Worm (Caenorhabditis elegans): ENCODE data around the gene F10C2.5.

The F10C2.5 gene

DNA sequence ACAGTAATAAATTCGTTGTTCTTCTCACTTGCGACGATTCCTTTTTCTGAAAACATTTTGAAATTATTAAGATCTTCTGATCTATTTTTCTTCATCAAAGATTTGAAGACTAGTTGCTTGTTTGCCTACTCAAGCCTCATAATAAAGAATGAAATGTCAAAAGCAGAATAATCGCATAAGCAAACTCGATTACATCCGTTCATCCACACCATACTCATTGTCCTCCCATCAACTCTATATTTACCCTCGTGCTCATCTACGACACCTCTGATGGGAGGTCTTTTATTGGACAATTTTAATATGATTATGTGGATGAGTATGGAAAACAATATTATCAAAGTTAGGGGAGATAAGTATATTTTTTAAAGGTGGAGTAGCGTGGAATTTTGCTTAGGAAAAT, 11.4 kb upstream of the F10C2.5 start:
- TF ChIP-seq unc-62 (GFP tag; optimal IDR thresholded peaks at IDR 0.05): no peak

DNA sequence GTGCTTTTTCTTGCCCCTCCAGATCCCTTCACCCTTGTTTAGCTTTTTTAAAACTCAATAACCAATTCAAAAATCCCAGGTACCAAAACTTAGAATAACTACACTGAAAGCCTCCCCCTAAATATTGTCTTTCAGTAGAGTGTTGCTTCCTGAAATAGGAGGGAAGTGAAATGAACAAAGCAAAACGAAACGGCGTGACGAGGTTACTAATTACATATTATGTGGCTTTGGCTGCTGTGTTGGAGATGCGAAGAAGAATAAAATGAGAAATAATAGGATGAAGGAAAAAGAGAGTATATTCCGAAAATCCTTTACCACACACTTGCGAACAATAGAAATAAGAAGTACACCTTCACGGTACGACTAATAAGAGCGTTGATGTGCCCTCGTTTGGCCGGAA, 9.1 kb upstream of the F10C2.5 start:
- TF ChIP-seq unc-62 (GFP tag; optimal IDR thresholded peaks at IDR 0.05): no peak

DNA sequence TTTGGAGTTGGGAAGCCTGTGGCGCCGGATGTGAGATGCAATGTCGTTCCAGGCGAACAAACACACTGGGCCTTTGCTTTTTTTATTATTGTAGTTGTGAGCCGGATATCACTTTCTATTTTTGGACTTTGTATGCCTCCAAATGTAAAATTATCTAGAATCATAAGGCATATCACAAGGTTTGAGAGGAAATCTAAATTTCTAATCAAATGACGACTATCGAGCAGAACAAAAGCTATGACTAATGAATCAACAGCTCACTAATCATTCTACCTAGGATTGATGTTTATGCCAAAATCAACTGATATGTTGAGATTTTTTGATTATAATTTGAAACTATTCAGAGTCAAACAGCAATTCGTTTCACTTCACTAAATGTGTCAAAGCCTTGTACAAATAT, 7.3 kb upstream of the F10C2.5 start:
- no peak for TF ChIP-seq unc-62 (GFP tag; optimal IDR thresholded peaks at IDR 0.05)

DNA sequence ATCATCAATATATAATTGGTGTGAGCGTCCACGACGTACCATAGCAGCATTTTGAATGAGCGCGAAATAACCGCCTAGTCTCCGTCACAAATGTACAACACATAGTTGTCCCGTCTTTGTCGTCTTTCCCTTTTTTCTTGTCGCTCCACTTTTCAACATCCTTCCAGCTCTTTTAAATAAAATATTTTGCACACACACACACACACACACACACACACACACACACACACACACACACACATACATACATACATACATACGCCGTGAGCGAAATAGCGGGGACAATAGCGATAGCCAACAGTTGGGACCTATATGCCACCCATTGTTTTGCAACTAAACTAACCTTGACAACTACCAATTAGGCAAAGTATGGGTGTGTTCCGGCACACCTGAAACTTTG, 6.9 kb upstream of the F10C2.5 start:
- TF ChIP-seq unc-62 (GFP tag; optimal IDR thresholded peaks at IDR 0.05): no peak

DNA sequence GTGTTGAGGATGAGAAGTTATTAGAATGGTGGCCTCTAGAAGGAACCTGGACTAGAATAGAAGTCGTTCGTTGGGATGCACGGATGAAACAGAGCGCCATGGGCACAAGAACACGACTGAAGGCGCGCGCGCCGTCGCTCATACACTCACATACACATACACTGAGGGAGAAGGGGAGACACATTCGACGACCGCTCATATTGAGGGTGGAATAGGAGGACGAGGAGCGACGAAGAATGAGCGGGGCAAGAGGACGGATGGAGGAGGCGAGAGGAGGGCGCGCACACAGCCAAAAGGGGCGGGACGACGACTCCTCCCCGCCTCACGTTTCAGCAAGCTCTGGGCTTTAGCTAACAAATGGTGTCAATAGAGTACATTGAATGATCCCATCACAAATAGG, 6.4 kb upstream of the F10C2.5 start:
- TF ChIP-seq unc-62 (GFP tag; optimal IDR thresholded peaks at IDR 0.05): no peak

- no peak for TF ChIP-seq unc-62 (GFP tag; optimal IDR thresholded peaks at IDR 0.05)
Measured at ce11 chrV:12039755-12040154, 5.5 kb upstream of the F10C2.5 start.

- no peak for TF ChIP-seq unc-62 (GFP tag; optimal IDR thresholded peaks at IDR 0.05)
Measured at ce11 chrV:12040823-12041606, 4.2 kb upstream of the F10C2.5 start, which contains the start of the genes kup-1 and F10C2.4. TSS of gene kup-1 (minus strand) at chrV:12040873. TSS of gene F10C2.4 (plus strand) at chrV:12041556.

DNA sequence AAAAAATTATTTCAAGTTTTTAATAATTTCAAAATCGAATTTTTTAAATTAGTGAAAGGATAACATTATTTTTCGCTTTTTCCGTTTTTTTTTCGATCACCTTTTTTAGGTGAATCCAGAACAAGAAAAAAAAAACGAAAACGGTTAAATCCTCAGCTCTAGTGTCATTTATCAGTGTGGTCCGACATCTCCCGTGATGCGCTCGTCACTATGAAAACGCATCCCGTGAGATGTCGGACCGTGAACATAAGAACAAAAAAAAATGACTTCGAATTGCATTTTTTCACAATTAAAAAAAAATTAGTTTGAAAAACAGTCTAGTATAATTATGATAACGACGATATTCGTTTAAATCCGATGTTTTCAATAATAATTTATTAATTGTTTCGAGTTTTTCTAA, 2.5 kb downstream of the F10C2.5 start:
- no peak for TF ChIP-seq unc-62 (GFP tag; optimal IDR thresholded peaks at IDR 0.05)

DNA sequence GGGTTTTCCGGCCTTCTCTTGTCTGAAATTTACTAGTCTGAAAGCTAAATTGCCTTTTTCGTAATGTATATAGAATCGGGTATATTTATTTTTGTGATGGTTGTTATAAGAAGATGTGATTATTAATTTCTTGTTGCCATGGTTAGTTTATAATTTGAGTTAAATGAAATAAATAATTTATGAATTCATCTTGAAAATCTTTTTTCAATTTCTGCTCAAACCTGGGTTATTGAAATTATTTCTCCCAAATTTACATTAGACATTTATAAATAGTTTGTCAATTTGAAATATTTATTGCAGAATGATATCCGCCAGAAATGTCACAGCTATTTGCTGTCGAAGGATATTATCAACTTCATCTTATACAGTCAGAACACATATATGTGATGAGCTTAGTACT, 3.2 kb downstream of the F10C2.5 start, which contains the start of gene dars-2:
Gene dars-2 (plus strand): TSS at position 301 of the 400 bp plus-strand sequence.
- TF ChIP-seq unc-62 (GFP tag; optimal IDR thresholded peaks at IDR 0.05): no peak

DNA sequence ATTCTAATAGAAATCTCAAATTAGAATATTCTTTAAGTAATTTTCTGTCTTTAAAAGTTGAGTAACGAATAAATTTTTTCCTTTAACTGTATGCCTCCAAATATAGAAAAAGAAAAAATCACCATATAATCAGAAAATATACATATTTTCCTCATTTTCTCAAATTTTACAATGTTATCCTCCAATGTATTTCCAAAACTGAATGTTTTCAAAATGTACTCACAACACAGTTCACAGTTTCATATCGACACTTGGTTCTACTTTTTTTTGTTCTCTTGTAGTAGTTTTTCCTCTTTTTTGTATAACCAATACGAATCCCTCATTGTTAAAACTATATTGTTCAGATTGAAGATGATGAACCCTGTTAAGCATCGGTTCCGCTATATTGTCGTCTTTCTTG, 8.4 kb downstream of the F10C2.5 start, which contains the start of gene F10C2.7:
Gene F10C2.7 (plus strand): TSS at position 301 of the 400 bp plus-strand sequence.
- no peak for TF ChIP-seq unc-62 (GFP tag; optimal IDR thresholded peaks at IDR 0.05)

DNA sequence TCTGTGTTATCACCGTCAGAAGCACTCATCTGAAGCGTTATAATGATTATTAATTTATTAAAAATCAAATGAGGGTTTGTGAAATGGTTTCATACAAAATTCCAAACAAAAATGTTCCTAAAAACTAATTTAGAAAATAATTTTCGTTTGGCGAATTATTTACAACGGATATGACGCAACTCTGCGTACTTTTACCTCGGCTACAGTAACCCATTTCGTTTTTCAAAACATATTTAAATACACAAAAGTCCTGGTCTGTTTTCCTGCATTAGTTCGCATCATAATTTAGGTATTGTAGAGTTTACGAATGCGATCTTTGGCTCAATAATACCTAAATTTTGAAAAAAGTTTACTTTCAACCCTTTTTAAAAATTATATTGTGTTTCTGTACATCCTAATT, 14.5 kb downstream of the F10C2.5 start, which contains the start of gene R07B7.2:
Gene R07B7.2 (minus strand): TSS at position 35 of the 400 bp plus-strand sequence.
- no peak for TF ChIP-seq unc-62 (GFP tag; optimal IDR thresholded peaks at IDR 0.05)

DNA sequence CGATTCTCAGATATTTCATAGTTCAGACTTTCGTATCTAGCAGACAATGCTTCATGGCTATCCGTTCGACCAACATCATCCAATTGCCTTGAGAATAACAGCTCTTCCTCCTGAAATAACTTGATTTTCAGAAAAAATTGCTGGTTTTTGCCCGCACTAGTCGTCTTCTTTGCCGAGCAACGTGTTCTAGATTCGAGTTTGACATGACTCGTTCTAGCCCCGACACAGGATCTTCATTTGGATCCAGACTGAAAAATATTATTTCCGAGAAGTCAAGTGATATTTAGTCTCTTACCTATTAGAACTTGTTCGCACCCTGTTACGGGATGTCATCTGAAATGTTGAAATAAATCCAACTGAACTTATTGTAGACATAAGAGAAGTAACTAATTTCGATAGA, 17.8 kb downstream of the F10C2.5 start, which contains the start of gene clh-6:
Gene clh-6 (minus strand): TSS at position 333 of the 400 bp plus-strand sequence.
- TF ChIP-seq unc-62 (GFP tag; optimal IDR thresholded peaks at IDR 0.05): no peak

- TF ChIP-seq unc-62 (GFP tag; optimal IDR thresholded peaks at IDR 0.05): no peak
Measured at ce11 chrV:12065369-12065768, 20.1 kb downstream of the F10C2.5 start, which contains the start of gene pqn-53. TSS of gene pqn-53 (minus strand) at chrV:12065391.

DNA sequence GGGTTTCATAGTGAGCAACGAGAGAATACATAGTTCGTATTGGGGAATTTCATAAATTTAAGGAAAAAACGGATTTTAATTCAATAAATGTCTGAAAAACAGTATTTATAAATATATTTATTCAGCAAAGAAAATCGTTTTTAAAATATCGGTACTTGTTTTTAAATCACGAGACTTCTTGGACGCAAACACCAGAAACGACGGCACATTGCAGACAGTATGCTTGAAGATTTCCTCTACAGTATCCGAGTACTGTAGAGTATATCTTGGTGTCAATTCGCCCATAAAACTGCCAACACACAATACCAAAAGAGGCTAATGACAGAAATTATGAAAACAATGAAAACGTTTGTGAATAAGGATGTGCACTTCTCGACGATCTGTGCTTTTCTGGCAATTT, 20.6 kb downstream of the F10C2.5 start:
- TF ChIP-seq unc-62 (GFP tag; optimal IDR thresholded peaks at IDR 0.05): no peak

DNA sequence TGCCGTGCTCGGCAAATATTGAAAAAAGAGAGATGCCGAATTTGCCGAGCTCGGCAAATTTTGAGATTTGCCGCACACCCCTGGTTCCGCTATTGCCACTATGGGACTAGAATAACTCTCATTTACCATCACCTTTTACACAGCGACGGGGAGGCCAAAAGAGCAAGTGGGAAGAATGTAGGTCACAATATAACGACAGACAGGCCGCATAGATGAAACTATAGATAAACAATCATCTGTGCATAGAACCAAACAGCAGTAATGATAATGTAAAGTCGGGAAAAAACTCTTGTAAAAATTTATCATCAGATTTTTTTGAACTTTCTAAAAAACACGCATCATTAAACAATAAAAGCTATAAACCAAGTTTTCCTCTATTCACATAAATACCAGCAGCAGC, 23.2 kb downstream of the F10C2.5 start, which contains the start of gene kmo-2:
Gene kmo-2 (minus strand): TSS at position 101 of the 400 bp plus-strand sequence.
- TF ChIP-seq unc-62 (GFP tag; optimal IDR thresholded peaks at IDR 0.05): no peak

- TF ChIP-seq unc-62 (GFP tag; optimal IDR thresholded peaks at IDR 0.05): no peak
Measured at ce11 chrV:12070419-12070818, 25.2 kb downstream of the F10C2.5 start, which contains the start of gene kmo-1. TSS of gene kmo-1 (minus strand) at chrV:12070519.

DNA sequence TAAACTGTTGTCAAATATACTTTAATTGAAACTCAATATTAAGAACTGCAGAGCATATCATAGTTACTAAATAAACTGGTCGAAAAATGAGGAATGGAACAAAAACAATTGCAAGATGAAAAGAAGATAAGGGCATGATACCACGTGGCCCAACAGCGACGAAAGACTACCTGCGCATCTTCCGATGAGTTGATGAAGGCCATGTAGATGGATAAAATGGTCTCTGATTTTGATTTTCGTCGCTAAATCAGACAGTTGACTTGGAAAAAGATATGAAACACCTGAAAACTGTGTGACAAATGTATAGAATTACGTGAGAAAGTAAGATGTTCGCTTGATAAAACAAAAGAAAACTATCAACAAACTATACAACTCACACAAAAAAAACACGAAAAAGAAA, 26.3 kb downstream of the F10C2.5 start:
- no peak for TF ChIP-seq unc-62 (GFP tag; optimal IDR thresholded peaks at IDR 0.05)

Measured in whole organism, dauer.